Worm (Caenorhabditis elegans) whole organism, L4/young adult: Measurements from ENCODE around the gene F47H4.2.

Experiments
- dao-5 ChIP-seq: sonication (generic microtip); optimal IDR thresholded peaks from 2 replicates; lab custom pipeline; 2016; ENCODE audit warnings: missing genotype, missing genetic modification characterization, moderate library complexity, missing compliant biosample characterization
- him-1 ChIP-seq: sonication (generic microtip); optimal IDR thresholded peaks from 2 replicates; lab custom pipeline; 2016; ENCODE audit warnings: missing genotype, missing genetic modification reagents, missing genetic modification characterization, missing compliant biosample characterization

DNA sequence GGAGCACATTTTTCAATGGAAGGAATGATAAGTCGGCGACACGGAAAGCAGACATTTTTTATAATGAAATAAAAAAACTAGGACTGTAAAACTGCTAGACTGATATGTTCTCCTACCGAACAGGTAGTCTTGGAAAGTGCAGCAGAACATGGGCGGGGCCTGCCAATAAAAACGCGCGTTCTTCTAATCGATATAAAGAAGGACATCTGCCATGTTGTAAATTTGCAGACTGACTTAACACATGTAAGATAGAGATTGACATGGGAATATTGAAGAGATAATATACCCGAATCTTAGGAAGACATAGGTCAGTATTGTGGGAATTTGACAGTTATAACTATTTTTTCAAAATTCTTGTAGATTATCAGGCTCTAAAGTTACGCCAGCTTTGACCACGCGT is 25.3 kb upstream of the F47H4.2 start, which contains the start of gene sdz-16:
- TF ChIP-seq him-1 (tag; lab: Kevin White, UChicago) (no peak), dao-5 (tag; lab: Kevin White, UChicago) (no peak)
